Worm (Caenorhabditis elegans): ENCODE data around the gene ttr-10.

DNA sequence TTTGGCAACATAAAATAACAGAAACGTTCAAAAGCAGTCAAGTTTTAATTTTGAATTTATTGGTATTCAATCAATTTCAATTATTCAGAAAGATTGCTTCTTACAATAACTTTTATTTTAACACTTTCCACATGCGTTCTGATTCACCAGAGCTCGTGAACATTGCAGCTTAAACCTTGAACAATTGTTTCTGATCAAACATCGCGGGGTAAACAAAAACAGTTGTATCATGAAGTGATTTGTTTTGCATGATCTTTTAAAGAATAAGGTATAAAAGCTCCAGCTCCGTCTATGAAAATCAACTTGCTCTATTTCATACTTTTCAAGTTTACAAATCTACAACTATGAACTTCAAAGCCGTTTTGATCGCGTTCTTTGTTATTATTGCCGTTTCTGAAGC is 30.3 kb downstream of the ttr-10 start, which contains the start of gene C54F6.6:
- no peak for TF ChIP-seq nhr-237 (tag; optimal IDR thresholded peaks at IDR 0.05)
- no peak for TF ChIP-seq unc-39 (tag; optimal IDR thresholded peaks at IDR 0.05)
- TF ChIP-seq cnd-1 (tag; optimal IDR thresholded peaks at IDR 0.05) = no peak
- no peak for TF ChIP-seq pha-4 (tag; optimal IDR thresholded peaks at IDR 0.05)
- no peak for TF ChIP-seq snpc-4 (tag; optimal IDR thresholded peaks at IDR 0.05)
- no peak for TF ChIP-seq unc-62 (GFP tag; optimal IDR thresholded peaks at IDR 0.05)
- no peak for TF ChIP-seq nhr-28 (tag; optimal IDR thresholded peaks at IDR 0.05)
- TF ChIP-seq mls-2 (tag; optimal IDR thresholded peaks at IDR 0.05) = no peak
